Worm (Caenorhabditis elegans) whole organism, early embryonic: ENCODE data around the gene tag-234.

Experiments
- B0310.2 ChIP-seq: sonication (generic microtip); optimal IDR thresholded peaks from 2 replicates; lab custom pipeline; 2016; ENCODE audit warnings: mild to moderate bottlenecking, missing genetic modification characterization, missing compliant biosample characterization
- F13C5.2 ChIP-seq: sonication (generic microtip); optimal IDR thresholded peaks from 2 replicates; lab custom pipeline; 2017; ENCODE audit warnings: mild to moderate bottlenecking, missing genetic modification characterization, inconsistent platforms, missing compliant biosample characterization
- aly-1 ChIP-seq: sonication (generic microtip); optimal IDR thresholded peaks from 2 replicates; lab custom pipeline; 2016; ENCODE audit warnings: missing genetic modification characterization, missing compliant biosample characterization
- ama-1 ChIP-seq: fragments of 150-350 bp; optimal IDR thresholded peaks from 2 replicates; lab custom pipeline; 2014
- ceh-13 ChIP-seq: fragments of 200-800 bp; sonication (Bioruptor generic); optimal IDR thresholded peaks from 2 replicates; lab custom pipeline; 2018; ENCODE audit warnings: mild to moderate bottlenecking, missing genetic modification characterization, missing compliant biosample characterization
- ceh-36 ChIP-seq: sonication (generic microtip); optimal IDR thresholded peaks from 2 replicates; lab custom pipeline; 2016; ENCODE audit warnings: missing genetic modification characterization, inconsistent platforms, missing compliant biosample characterization
- ets-7 ChIP-seq: sonication (generic microtip); optimal IDR thresholded peaks from 2 replicates; lab custom pipeline; 2016; ENCODE audit warnings: missing genotype, missing genetic modification characterization, missing compliant biosample characterization
- flt-1 ChIP-seq: fragments of 200-800 bp; sonication (Bioruptor generic); IDR thresholded peaks from 2 replicates; pipeline ENCODE4 v1.3.6; 2022; ENCODE audit warnings: missing genetic modification characterization, missing compliant biosample characterization
- hmbx-1 ChIP-seq: sonication (generic microtip); optimal IDR thresholded peaks from 2 replicates; lab custom pipeline; 2016; ENCODE audit warnings: mild to moderate bottlenecking, missing genetic modification characterization, missing compliant biosample characterization
- hmg-4 ChIP-seq: fragments of 200-800 bp; sonication (Bioruptor generic); optimal IDR thresholded peaks from 2 replicates; lab custom pipeline; 2018; ENCODE audit warnings: mild to moderate bottlenecking, missing genetic modification characterization, missing compliant biosample characterization
- hnd-1 ChIP-seq: sonication (generic microtip); optimal IDR thresholded peaks from 2 replicates; lab custom pipeline; 2016; ENCODE audit warnings: missing genetic modification characterization, missing compliant biosample characterization
- pes-1 ChIP-seq: fragments of 200-800 bp; sonication (Bioruptor generic); IDR thresholded peaks from 2 replicates; pipeline ENCODE4 v1.3.6; 2022; ENCODE audit warnings: missing genetic modification reagents, missing genetic modification characterization, missing compliant biosample characterization
- scrt-1 ChIP-seq: fragments of 200-800 bp; sonication (Bioruptor generic); IDR thresholded peaks from 2 replicates; pipeline ENCODE4 v1.3.6; 2022; ENCODE audit warnings: missing genetic modification characterization, missing compliant biosample characterization
- sea-1 ChIP-seq: fragments of 200-800 bp; sonication (Bioruptor generic); conservative IDR thresholded peaks from 2 replicates; pipeline ENCODE4 v1.3.6; 2022; ENCODE audit warnings: missing genetic modification characterization, missing compliant biosample characterization
- tbx-11 ChIP-seq: fragments of 200-800 bp; sonication (Bioruptor generic); IDR thresholded peaks from 2 replicates; pipeline ENCODE4 v1.3.6; 2022; ENCODE audit warnings: missing genetic modification characterization, missing compliant biosample characterization
- tbx-37 ChIP-seq: fragments of 200-800 bp; sonication (Bioruptor generic); conservative IDR thresholded peaks from 2 replicates; pipeline ENCODE4 v1.3.6; 2022; ENCODE audit warnings: missing genetic modification reagents, missing genetic modification characterization, missing compliant biosample characterization
- tra-4 ChIP-seq: sonication (generic microtip); optimal IDR thresholded peaks from 2 replicates; lab custom pipeline; 2017; ENCODE audit warnings: missing genetic modification characterization, missing compliant biosample characterization

tag-234 gene

ce11 chrII:5829940-5830424, 34.0 kb upstream of the tag-234 start, which contains the start of gene col-74:
Gene col-74 (plus strand): TSS chrII:5830374.
- TF ChIP-seq hmbx-1 (tag; lab: Kevin White, UChicago) = no peak
- TF ChIP-seq tra-4 (tag; lab: Kevin White, UChicago) = no peak
- no peak for TF ChIP-seq sea-1 (GFP tag; lab: Robert Waterston, UW)
- TF ChIP-seq F13C5.2 (tag; lab: Kevin White, UChicago) = no peak
- TF ChIP-seq hmg-4 (GFP tag; lab: Kevin White, UChicago) = no peak
- no peak for TF ChIP-seq ceh-36 (tag; lab: Kevin White, UChicago)
- no peak for TF ChIP-seq scrt-1 (GFP tag; lab: Robert Waterston, UW)
- TF ChIP-seq hnd-1 (tag; lab: Kevin White, UChicago) = no peak
- TF ChIP-seq tbx-11 (GFP tag; lab: Robert Waterston, UW) = no peak
- TF ChIP-seq aly-1 (tag; lab: Kevin White, UChicago) = no peak
- TF ChIP-seq flt-1 (GFP tag; lab: Robert Waterston, UW) = no peak
- no peak for TF ChIP-seq ets-7 (tag; lab: Kevin White, UChicago)
- no peak for TF ChIP-seq B0310.2 (tag; lab: Kevin White, UChicago)
- no peak for TF ChIP-seq pes-1
- TF ChIP-seq tbx-37 (GFP tag; lab: Robert Waterston, UW) = no peak
- TF ChIP-seq ama-1 (lab: Kevin White, UChicago) = no peak
- TF ChIP-seq ceh-13 (GFP tag; lab: Kevin White, UChicago) = no peak

- TF ChIP-seq tbx-37 (GFP tag; lab: Robert Waterston, UW) (no peak), pes-1 (no peak), aly-1 (tag; lab: Kevin White, UChicago) (no peak), hmg-4 (GFP tag; lab: Kevin White, UChicago) (no peak), ets-7 (tag; lab: Kevin White, UChicago) (no peak), ceh-13 (GFP tag; lab: Kevin White, UChicago) (no peak), flt-1 (GFP tag; lab: Robert Waterston, UW) (no peak), ama-1 (lab: Kevin White, UChicago) (no peak)
Measured at ce11 chrII:5831373-5831772, 32.6 kb upstream of the tag-234 start.

- TF ChIP-seq hmbx-1 (tag; lab: Kevin White, UChicago) (no peak), hnd-1 (tag; lab: Kevin White, UChicago) (no peak), scrt-1 (GFP tag; lab: Robert Waterston, UW) (no peak), tra-4 (tag; lab: Kevin White, UChicago) (no peak), pes-1 (no peak), hmg-4 (GFP tag; lab: Kevin White, UChicago) (no peak), F13C5.2 (tag; lab: Kevin White, UChicago) (no peak), B0310.2 (tag; lab: Kevin White, UChicago) (no peak), sea-1 (GFP tag; lab: Robert Waterston, UW) (no peak), ceh-36 (tag; lab: Kevin White, UChicago) (no peak), aly-1 (tag; lab: Kevin White, UChicago) (no peak), tbx-11 (GFP tag; lab: Robert Waterston, UW) (no peak), flt-1 (GFP tag; lab: Robert Waterston, UW) (no peak), ceh-13 (GFP tag; lab: Kevin White, UChicago) (no peak)
Measured at ce11 chrII:5833136-5833535, 30.9 kb upstream of the tag-234 start, which contains the start of gene gtap-1. Gene gtap-1 (minus strand): TSS chrII:5833236.

- TF ChIP-seq ets-7 (tag; lab: Kevin White, UChicago) = no peak
- no peak for TF ChIP-seq tra-4 (tag; lab: Kevin White, UChicago)
- TF ChIP-seq ceh-13 (GFP tag; lab: Kevin White, UChicago) = no peak
- TF ChIP-seq flt-1 (GFP tag; lab: Robert Waterston, UW) = no peak
- TF ChIP-seq tbx-11 (GFP tag; lab: Robert Waterston, UW) = no peak
- no peak for TF ChIP-seq scrt-1 (GFP tag; lab: Robert Waterston, UW)
- no peak for TF ChIP-seq hmbx-1 (tag; lab: Kevin White, UChicago)
- TF ChIP-seq aly-1 (tag; lab: Kevin White, UChicago) = no peak
- TF ChIP-seq ama-1 (lab: Kevin White, UChicago) = no peak
- no peak for TF ChIP-seq pes-1
- no peak for TF ChIP-seq sea-1 (GFP tag; lab: Robert Waterston, UW)
- TF ChIP-seq B0310.2 (tag; lab: Kevin White, UChicago) = no peak
- no peak for TF ChIP-seq hmg-4 (GFP tag; lab: Kevin White, UChicago)
- TF ChIP-seq hnd-1 (tag; lab: Kevin White, UChicago) = no peak
- no peak for TF ChIP-seq F13C5.2 (tag; lab: Kevin White, UChicago)
- no peak for TF ChIP-seq tbx-37 (GFP tag; lab: Robert Waterston, UW)
- TF ChIP-seq ceh-36 (tag; lab: Kevin White, UChicago) = no peak
Measured at ce11 chrII:5835146-5835545, 28.8 kb upstream of the tag-234 start.

- no peak for TF ChIP-seq sea-1 (GFP tag; lab: Robert Waterston, UW)
- no peak for TF ChIP-seq tbx-11 (GFP tag; lab: Robert Waterston, UW)
- no peak for TF ChIP-seq ama-1 (lab: Kevin White, UChicago)
- no peak for TF ChIP-seq scrt-1 (GFP tag; lab: Robert Waterston, UW)
- TF ChIP-seq ets-7 (tag; lab: Kevin White, UChicago) = peak; percentile 48
- peak; percentile 26 for TF ChIP-seq F13C5.2 (tag; lab: Kevin White, UChicago)
- TF ChIP-seq tbx-37 (GFP tag; lab: Robert Waterston, UW) = 0 out of 2 replicates have a peak, but pooled peaks have one; percentile 26
- peak; percentile 36 for TF ChIP-seq ceh-13 (GFP tag; lab: Kevin White, UChicago)
- peak; percentile 21 for TF ChIP-seq B0310.2 (tag; lab: Kevin White, UChicago)
- TF ChIP-seq hnd-1 (tag; lab: Kevin White, UChicago) = peak; percentile 40
- no peak for TF ChIP-seq pes-1
- peak; percentile 14 for TF ChIP-seq tra-4 (tag; lab: Kevin White, UChicago)
- no peak for TF ChIP-seq hmbx-1 (tag; lab: Kevin White, UChicago)
Measured at ce11 chrII:5836153-5836719, 27.8 kb upstream of the tag-234 start, which contains the start of gene fzo-1. Gene fzo-1 (minus strand): TSS chrII:5836203.

- TF ChIP-seq ceh-36 (tag; lab: Kevin White, UChicago) (no peak), ama-1 (lab: Kevin White, UChicago) (no peak), sea-1 (GFP tag; lab: Robert Waterston, UW) (no peak), ceh-13 (GFP tag; lab: Kevin White, UChicago) (no peak), flt-1 (GFP tag; lab: Robert Waterston, UW) (no peak)
Measured at ce11 chrII:5838453-5838852, 25.5 kb upstream of the tag-234 start, which contains the start of gene ZK1248.15. Gene ZK1248.15 (minus strand): TSS chrII:5838553.
